Fruit fly (Drosophila melanogaster): Measurements from ENCODE around the gene CG31668.

DNA sequence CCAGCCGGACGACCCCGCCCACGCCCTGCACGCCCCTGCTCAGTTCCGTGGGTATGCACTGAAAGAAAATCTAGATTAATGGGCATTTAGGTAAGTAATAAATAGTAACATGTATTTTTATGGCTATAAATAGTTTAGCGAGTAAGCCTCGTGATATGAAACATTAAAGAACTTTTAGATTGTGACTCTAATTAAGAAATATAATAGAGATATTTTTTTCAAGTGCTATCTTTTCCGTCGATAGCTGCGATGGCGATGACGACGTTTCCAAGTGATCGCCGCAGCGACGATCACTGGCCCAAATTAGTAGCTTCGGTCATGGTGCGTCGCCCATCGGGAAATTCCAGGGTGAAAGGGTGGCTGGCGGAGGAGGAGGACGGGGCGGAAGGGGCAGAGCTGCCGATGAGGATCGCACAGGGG lies 25.8 kb downstream of the CG31668 start:
- no peak for TF ChIP-seq Dfd (GFP tag; optimal IDR thresholded peaks at IDR 0.05)
- TF ChIP-seq Dif (GFP tag; optimal IDR thresholded peaks at IDR 0.05; ENCODE audit: partially characterized antibody), result no peak
- no peak for TF ChIP-seq dl (GFP tag; optimal IDR thresholded peaks at IDR 0.05; ENCODE audit: insufficient read depth in 1 of 2, partially characterized antibody in 2 of 2)

Data from whole organism, wandering third instar larva.